Fruit fly (Drosophila melanogaster) whole organism, wandering third instar larva: ENCODE data around the gene CG7059.

Source experiments
- Abd-B ChIP-seq: fragments of >200 bp; optimal IDR thresholded peaks from 2 replicates; lab custom pipeline; 2017; ENCODE audit warnings: missing biosample characterization, missing genetic modification characterization
- CG32264 ChIP-seq: fragments of 200-800 bp; sonication (Bioruptor generic); optimal IDR thresholded peaks from 2 replicates; lab custom pipeline; 2016; ENCODE audit warnings: missing biosample characterization, missing genetic modification characterization
- CG9705 ChIP-seq: fragments of 200-800 bp; sonication (Bioruptor generic); optimal IDR thresholded peaks from 2 replicates; lab custom pipeline; 2018; ENCODE audit warnings: missing biosample characterization, mild to moderate bottlenecking, missing genetic modification characterization
- CrebA ChIP-seq: fragments of 200-800 bp; sonication (Bioruptor generic); optimal IDR thresholded peaks from 2 replicates; lab custom pipeline; 2016; ENCODE audit warnings: missing biosample characterization, mild to moderate bottlenecking, missing genetic modification characterization, borderline replicate concordance
- Dfd ChIP-seq: fragments of >200 bp; optimal IDR thresholded peaks from 2 replicates; lab custom pipeline; 2017; ENCODE audit warnings: missing biosample characterization, missing genetic modification characterization
- Dif ChIP-seq: fragments of 200-275, 200-300 bp; sonication (Bioruptor generic); optimal IDR thresholded peaks from 2 replicates; lab custom pipeline; 2018; ENCODE audit warnings: missing biosample characterization, missing genetic modification characterization; ENCODE audit not compliant: partially characterized antibody
- GATAd ChIP-seq: sonication (Bioruptor generic); optimal IDR thresholded peaks from 2 replicates; lab custom pipeline; 2016; ENCODE audit warnings: missing biosample characterization, missing genetic modification characterization
- HLH106 ChIP-seq: fragments of 200-800 bp; optimal IDR thresholded peaks from 3 replicates; lab custom pipeline; 2019; ENCODE audit warnings: missing biosample characterization, mild to moderate bottlenecking, missing genetic modification characterization, moderate library complexity
- Hnf4 ChIP-seq: fragments of 200-800 bp; sonication (Bioruptor generic); optimal IDR thresholded peaks from 2 replicates; lab custom pipeline; 2016; ENCODE audit warnings: missing biosample characterization, mild to moderate bottlenecking, missing genetic modification characterization
- Hr78 ChIP-seq: fragments of >200 bp; optimal IDR thresholded peaks from 2 replicates; lab custom pipeline; 2017; ENCODE audit warnings: missing biosample characterization, missing genetic modification characterization
- Hr83 ChIP-seq: fragments of 200-300 bp; sonication (Bioruptor generic); optimal IDR thresholded peaks from 2 replicates; lab custom pipeline; 2016; ENCODE audit warnings: missing biosample characterization, mild to moderate bottlenecking, missing genetic modification characterization, moderate library complexity; ENCODE audit not compliant: poor library complexity, severe bottlenecking
- Mio ChIP-seq: sonication (Bioruptor generic); optimal IDR thresholded peaks from 2 replicates; lab custom pipeline; 2016; ENCODE audit warnings: missing biosample characterization, missing genetic modification characterization
- Myc ChIP-seq: fragments of >200 bp; optimal IDR thresholded peaks from 2 replicates; lab custom pipeline; 2017
- N ChIP-seq: fragments of >200 bp; optimal IDR thresholded peaks from 2 replicates; lab custom pipeline; 2018; ENCODE audit warnings: missing biosample characterization, missing external identifiers, missing genetic modification characterization
- OdsH ChIP-seq: fragments of 200-800 bp; sonication (Bioruptor generic); optimal IDR thresholded peaks from 2 replicates; lab custom pipeline; 2016; ENCODE audit warnings: missing biosample characterization, mild to moderate bottlenecking, missing genetic modification characterization
- Rel ChIP-seq, 2 experiments: fragments of 200-800 bp; sonication (Bioruptor generic) in 1 of 2; optimal IDR thresholded peaks; 2 replicates in 1 of 2; 3 replicates in 1 of 2; lab custom pipeline; 2016 to 2019; ENCODE audit warnings: mild to moderate bottlenecking in 2 of 2, missing biosample characterization in 2 of 2, missing genetic modification characterization in 2 of 2, moderate library complexity in 1 of 2
- Sp1 ChIP-seq: fragments of 200-800 bp; sonication (Bioruptor generic); optimal IDR thresholded peaks from 3 replicates; lab custom pipeline; 2019; ENCODE audit warnings: missing biosample characterization, mild to moderate bottlenecking, missing genetic modification characterization, moderate library complexity
- br ChIP-seq: fragments of 200-800 bp; sonication (Bioruptor generic); optimal IDR thresholded peaks from 2 replicates; lab custom pipeline; 2016; ENCODE audit warnings: missing biosample characterization, missing genetic modification characterization
- brk ChIP-seq: fragments of 200-800 bp; sonication (Bioruptor generic); optimal IDR thresholded peaks from 2 replicates; lab custom pipeline; 2016; ENCODE audit warnings: missing biosample characterization, mild to moderate bottlenecking, missing genetic modification characterization
- dl ChIP-seq, 2 experiments: fragments of 175-275, 200-275 bp in 1 of 2; fragments of 200-275 bp in 1 of 2; sonication (Bioruptor generic); optimal IDR thresholded peaks; lab custom pipeline; 2018; ENCODE audit warnings: mild to moderate bottlenecking in 2 of 2, missing biosample characterization in 2 of 2, missing genetic modification characterization in 2 of 2, moderate library complexity in 2 of 2; ENCODE audit not compliant: partially characterized antibody in 2 of 2, insufficient read depth in 1 of 2
- dmrt93B ChIP-seq: fragments of 200-800 bp; sonication (Bioruptor generic); optimal IDR thresholded peaks from 2 replicates; lab custom pipeline; 2018; ENCODE audit warnings: missing biosample characterization, mild to moderate bottlenecking, missing genetic modification characterization
- dsf ChIP-seq: sonication (Bioruptor generic); optimal IDR thresholded peaks from 2 replicates; lab custom pipeline; 2016; ENCODE audit warnings: missing biosample characterization, missing genetic modification characterization, borderline replicate concordance
- foxo ChIP-seq, 2 experiments: fragments of 200-800 bp; sonication (Bioruptor generic); optimal IDR thresholded peaks; 2 replicates in 1 of 2; 3 replicates in 1 of 2; lab custom pipeline; 2016 to 2017; ENCODE audit warnings: missing biosample characterization in 2 of 2, missing genetic modification characterization in 2 of 2
- fru ChIP-seq: fragments of 200-800 bp; sonication (Bioruptor generic); optimal IDR thresholded peaks from 3 replicates; lab custom pipeline; 2016; ENCODE audit warnings: missing biosample characterization, mild to moderate bottlenecking, missing genetic modification characterization
- h ChIP-seq: fragments of 200-800 bp; sonication (Bioruptor generic); optimal IDR thresholded peaks from 3 replicates; lab custom pipeline; 2016; ENCODE audit warnings: missing biosample characterization, mild to moderate bottlenecking, missing genetic modification characterization
- jim ChIP-seq: fragments of 175-275, 200-325 bp; sonication (Bioruptor generic); optimal IDR thresholded peaks from 2 replicates; lab custom pipeline; 2016; ENCODE audit warnings: missing biosample characterization, mild to moderate bottlenecking, missing genetic modification characterization
- lola ChIP-seq: fragments of >200 bp; optimal IDR thresholded peaks from 2 replicates; lab custom pipeline; 2017; ENCODE audit warnings: missing biosample characterization, missing genetic modification characterization
- pan ChIP-seq: fragments of >200 bp; optimal IDR thresholded peaks from 2 replicates; lab custom pipeline; 2017
- psq ChIP-seq: fragments of 200-800 bp; sonication (Bioruptor generic); optimal IDR thresholded peaks from 3 replicates; lab custom pipeline; 2017; ENCODE audit warnings: missing biosample characterization, mild to moderate bottlenecking, missing genetic modification characterization, moderate library complexity
- rgr ChIP-seq: fragments of 200-800 bp; sonication (Bioruptor generic); optimal IDR thresholded peaks from 3 replicates; lab custom pipeline; 2016; ENCODE audit warnings: missing biosample characterization, mild to moderate bottlenecking, missing genetic modification characterization
- sage ChIP-seq: fragments of 200-800 bp; sonication (Bioruptor generic); optimal IDR thresholded peaks from 2 replicates; lab custom pipeline; 2016; ENCODE audit warnings: missing biosample characterization, mild to moderate bottlenecking, missing genetic modification characterization
- sv ChIP-seq: fragments of 200-800 bp; sonication (Bioruptor generic); optimal IDR thresholded peaks from 3 replicates; lab custom pipeline; 2016; ENCODE audit warnings: missing biosample characterization, missing genetic modification characterization
- tai ChIP-seq: sonication (Bioruptor generic); optimal IDR thresholded peaks from 2 replicates; lab custom pipeline; 2016; ENCODE audit warnings: missing biosample characterization, missing genetic modification characterization
- usp ChIP-seq: fragments of >200 bp; optimal IDR thresholded peaks from 2 replicates; lab custom pipeline; 2017; ENCODE audit warnings: missing biosample characterization, missing genetic modification characterization
- woc ChIP-seq: sonication (Bioruptor generic); optimal IDR thresholded peaks from 2 replicates; lab custom pipeline; 2016; ENCODE audit warnings: missing biosample characterization, mild to moderate bottlenecking, missing genetic modification characterization

CG7059 gene

dm6 chr3R:22410537-22411360, 21.2 kb downstream of the CG7059 start, which contains the start of the genes CG13850 and lqfR (continued):
- no peak for TF ChIP-seq dl (GFP tag; optimal IDR thresholded peaks at IDR 0.05; lab: Kevin White, UChicago; ENCODE audit: insufficient read depth in 1 of 2, partially characterized antibody in 2 of 2)
- peak; percentile 74 for TF ChIP-seq HLH106
- no peak for TF ChIP-seq Rel (GFP tag; optimal IDR thresholded peaks at IDR 0.05; lab: Kevin White, UChicago)
- peak; percentile 48 for TF ChIP-seq Rel (tag; optimal IDR thresholded peaks at IDR 0.05; lab: Kevin White, UChicago)
- TF ChIP-seq lola (GFP tag; lab: Kevin White, UChicago), result no peak
- no peak for TF ChIP-seq Abd-B (GFP tag; lab: Kevin White, UChicago)
- no peak for TF ChIP-seq usp (GFP tag; lab: Kevin White, UChicago)
- peak; percentile 86 for TF ChIP-seq fru
- TF ChIP-seq CrebA (GFP tag; lab: Kevin White, UChicago), result no peak
- TF ChIP-seq GATAd, result peak; percentile 41
- TF ChIP-seq foxo (GFP tag; optimal IDR thresholded peaks at IDR 0.05; lab: Kevin White, UChicago), result peak in 1 of 2 experiments; percentile 85

DNA sequence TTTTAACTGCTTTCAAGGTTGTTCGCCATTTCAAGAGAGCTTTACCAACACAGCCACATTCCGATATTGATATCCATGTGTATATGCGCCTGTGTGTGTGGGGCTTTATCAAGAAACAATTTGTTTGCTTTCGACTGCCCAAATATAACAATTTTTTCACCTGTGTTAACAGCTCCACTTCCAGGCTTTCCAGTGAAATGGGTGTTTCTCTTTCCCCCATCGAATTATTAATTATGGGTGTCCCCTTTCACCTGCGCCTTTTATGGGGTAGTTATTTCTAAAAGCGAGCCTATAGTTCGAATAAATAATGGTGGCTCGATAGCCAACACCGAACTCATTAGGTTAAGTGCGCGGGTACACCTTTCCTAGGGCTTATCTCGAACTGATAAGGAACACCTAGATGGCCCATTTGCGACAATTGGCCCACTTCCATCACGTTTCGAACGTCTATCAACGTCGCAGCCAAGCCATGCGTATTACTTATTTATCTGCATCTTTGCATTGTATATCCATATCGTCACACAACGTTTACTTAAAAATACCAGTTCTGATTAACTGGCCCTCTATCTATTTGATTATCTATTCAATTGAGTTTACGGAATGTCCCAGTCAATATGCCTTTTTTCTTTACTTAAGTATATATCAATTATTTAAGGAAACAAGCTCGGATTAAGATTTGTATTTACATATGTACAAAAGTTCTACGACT, 22.5 kb downstream of the CG7059 start:
- no peak for TF ChIP-seq CG9705 (GFP tag; lab: Kevin White, UChicago)
- no peak for TF ChIP-seq usp (GFP tag; lab: Kevin White, UChicago)
- TF ChIP-seq Dif, result no peak
- no peak for TF ChIP-seq CG32264 (GFP tag; lab: Kevin White, UChicago)
- TF ChIP-seq dmrt93B (GFP tag; lab: Kevin White, UChicago), result no peak
- TF ChIP-seq sv, result no peak
- no peak for TF ChIP-seq dsf (GFP tag; lab: Kevin White, UChicago)
- TF ChIP-seq GATAd, result no peak
- TF ChIP-seq fru, result peak; percentile 43
- TF ChIP-seq N (GFP tag; lab: Kevin White, UChicago), result no peak
- TF ChIP-seq rgr (GFP tag; lab: Kevin White, UChicago), result peak; percentile 59
- no peak for TF ChIP-seq woc
- TF ChIP-seq Mio (GFP tag; lab: Kevin White, UChicago), result no peak
- peak; percentile 91 for TF ChIP-seq Hr83 (GFP tag; lab: Kevin White, UChicago)
- no peak for TF ChIP-seq tai
- no peak for TF ChIP-seq Myc (lab: Kevin White, UChicago)
- peak; percentile 49 for TF ChIP-seq br (GFP tag; lab: Kevin White, UChicago)
- no peak for TF ChIP-seq psq (GFP tag; lab: Kevin White, UChicago)
- TF ChIP-seq OdsH (GFP tag; lab: Kevin White, UChicago), result peak; percentile 59
- no peak for TF ChIP-seq dl (GFP tag; optimal IDR thresholded peaks at IDR 0.05; lab: Kevin White, UChicago; ENCODE audit: insufficient read depth in 1 of 2, partially characterized antibody in 2 of 2)
- TF ChIP-seq CrebA (GFP tag; lab: Kevin White, UChicago), result no peak
- TF ChIP-seq Sp1, result peak; percentile 34
- TF ChIP-seq Dfd (GFP tag; lab: Kevin White, UChicago), result no peak
- peak in 1 of 2 experiments; percentile 12 for TF ChIP-seq foxo (GFP tag; optimal IDR thresholded peaks at IDR 0.05; lab: Kevin White, UChicago)
- TF ChIP-seq h, result peak; percentile 57
- TF ChIP-seq brk (GFP tag; lab: Kevin White, UChicago), result no peak
- TF ChIP-seq Hnf4 (GFP tag; lab: Kevin White, UChicago), result peak; percentile 58
- TF ChIP-seq jim (GFP tag; lab: Kevin White, UChicago), result no peak
- no peak for TF ChIP-seq HLH106
- peak; percentile 23 for TF ChIP-seq sage (GFP tag; lab: Kevin White, UChicago)
- TF ChIP-seq Hr78 (GFP tag; lab: Kevin White, UChicago), result no peak
- TF ChIP-seq pan (lab: Kevin White, UChicago), result no peak
- TF ChIP-seq Rel (GFP tag; optimal IDR thresholded peaks at IDR 0.05; lab: Kevin White, UChicago), result no peak
- TF ChIP-seq Rel (tag; optimal IDR thresholded peaks at IDR 0.05; lab: Kevin White, UChicago), result peak; percentile 33
- TF ChIP-seq lola (GFP tag; lab: Kevin White, UChicago), result no peak
- no peak for TF ChIP-seq Abd-B (GFP tag; lab: Kevin White, UChicago)
